Fruit fly (Drosophila melanogaster) whole organism, embryonic: ENCODE measurements around the gene CG43954.
A peak's percentile ranks its signal among the peaks of the same experiment; 100 is the strongest.

ENCODE experiments used
- Bdp1 ChIP-seq: fragments of 200-800 bp; sonication (Bioruptor generic); optimal IDR thresholded peaks from 3 replicates; lab custom pipeline; 2016; ENCODE audit warnings: missing biosample characterization, missing genetic modification characterization
- Bgb ChIP-seq: fragments of 200-800 bp; sonication (Bioruptor generic); IDR thresholded peaks from 2 replicates; pipeline ENCODE4 v1.3.6; 2022; ENCODE audit warnings: missing biosample characterization, missing genetic modification characterization; ENCODE audit not compliant: partially characterized antibody
- C15 ChIP-seq: fragments of 200-800 bp; sonication (Bioruptor generic); IDR thresholded peaks from 3 replicates; pipeline ENCODE4 v1.3.6; 2022; ENCODE audit warnings: missing biosample characterization, missing genetic modification characterization
- CG10274 ChIP-seq: fragments of 200-800 bp; sonication (Bioruptor generic); optimal IDR thresholded peaks from 3 replicates; lab custom pipeline; 2017; ENCODE audit warnings: missing biosample characterization, mild to moderate bottlenecking, missing genetic modification characterization
- CG10979 ChIP-seq: fragments of 200-800 bp; sonication (Bioruptor generic); optimal IDR thresholded peaks from 2 replicates; lab custom pipeline; 2018; ENCODE audit warnings: missing biosample characterization, mild to moderate bottlenecking, missing genetic modification characterization, moderate library complexity
- CG11504 ChIP-seq: fragments of 200-800 bp; sonication (Bioruptor generic); optimal IDR thresholded peaks from 3 replicates; lab custom pipeline; 2019; ENCODE audit warnings: missing biosample characterization, mild to moderate bottlenecking, missing genetic modification characterization, moderate library complexity
- CG14441 ChIP-seq: fragments of 200-800 bp; sonication (Bioruptor generic); IDR thresholded peaks from 2 replicates; pipeline ENCODE4 v1.3.6; 2022; ENCODE audit warnings: missing biosample characterization, missing genetic modification characterization
- CG15514 ChIP-seq: fragments of 200-800 bp; sonication (Bioruptor generic); optimal IDR thresholded peaks from 3 replicates; lab custom pipeline; 2017; ENCODE audit warnings: missing biosample characterization, missing genetic modification characterization, mild to moderate bottlenecking, moderate library complexity, missing genetic modification reagents
- CG17802 ChIP-seq: fragments of 200-800 bp; sonication (Bioruptor generic); optimal IDR thresholded peaks from 2 replicates; lab custom pipeline; 2018; ENCODE audit warnings: missing biosample characterization, mild to moderate bottlenecking, missing genetic modification characterization, moderate library complexity
- CG34422 ChIP-seq: fragments of 200-800 bp; sonication (Bioruptor generic); IDR thresholded peaks from 3 replicates; pipeline ENCODE4 v1.3.6; 2022; ENCODE audit warnings: missing biosample characterization, missing genetic modification characterization
- CG7963 ChIP-seq: fragments of 200-800 bp; sonication (Bioruptor generic); IDR thresholded peaks from 3 replicates; pipeline ENCODE4 v1.3.6; 2022; ENCODE audit warnings: missing biosample characterization, missing genetic modification characterization; ENCODE audit not compliant: partially characterized antibody
- CG7987 ChIP-seq: fragments of 200-800 bp; sonication (Bioruptor generic); optimal IDR thresholded peaks from 2 replicates; lab custom pipeline; 2018; ENCODE audit warnings: missing biosample characterization, mild to moderate bottlenecking, missing genetic modification characterization, moderate library complexity
- CG8924 ChIP-seq: fragments of 200-800 bp; optimal IDR thresholded peaks from 3 replicates; lab custom pipeline; 2019; ENCODE audit warnings: missing biosample characterization, mild to moderate bottlenecking, missing genetic modification characterization, moderate library complexity
- CG8944 ChIP-seq: fragments of 200-800 bp; sonication (Bioruptor generic); optimal IDR thresholded peaks from 3 replicates; lab custom pipeline; 2016; ENCODE audit warnings: missing biosample characterization, missing genetic modification characterization
- CG9437 ChIP-seq: fragments of 200-800 bp; sonication (Bioruptor generic); optimal IDR thresholded peaks from 2 replicates; lab custom pipeline; 2018; ENCODE audit warnings: missing biosample characterization, mild to moderate bottlenecking, missing genetic modification characterization
- CG9876 ChIP-seq: fragments of 200-800 bp; sonication (Bioruptor generic); optimal IDR thresholded peaks from 2 replicates; lab custom pipeline; 2016; ENCODE audit warnings: missing biosample characterization, missing genetic modification characterization
- CG9932 ChIP-seq: fragments of 200-800 bp; sonication (Bioruptor generic); IDR thresholded peaks from 2 replicates; pipeline ENCODE4 v1.3.6; 2022; ENCODE audit warnings: missing biosample characterization, missing genetic modification characterization
- CTCF ChIP-seq: fragments of 200-800 bp; sonication (Bioruptor generic); optimal IDR thresholded peaks from 2 replicates; lab custom pipeline; 2017; ENCODE audit warnings: missing biosample characterization, mild to moderate bottlenecking, missing genetic modification characterization, moderate library complexity
- CkIIα-i1 ChIP-seq: fragments of 200-800 bp; sonication (Bioruptor generic); IDR thresholded peaks from 2 replicates; pipeline ENCODE4 v1.3.6; 2022; ENCODE audit warnings: missing biosample characterization, missing genetic modification characterization
- HLH54F ChIP-seq: fragments of 200-800 bp; sonication (Bioruptor generic); optimal IDR thresholded peaks from 3 replicates; lab custom pipeline; 2016; ENCODE audit warnings: missing biosample characterization, missing genetic modification characterization
- Hmx ChIP-seq: fragments of 200-800 bp; sonication (Bioruptor generic); optimal IDR thresholded peaks from 2 replicates; lab custom pipeline; 2016; ENCODE audit warnings: missing biosample characterization, missing genetic modification characterization
- Kr ChIP-seq: fragments of 200-800 bp; sonication (Bioruptor generic); optimal IDR thresholded peaks from 2 replicates; lab custom pipeline; 2017; ENCODE audit warnings: missing biosample characterization, mild to moderate bottlenecking, missing genetic modification characterization
- Meics ChIP-seq: fragments of 200-800 bp; sonication (Bioruptor generic); optimal IDR thresholded peaks from 2 replicates; lab custom pipeline; 2017; ENCODE audit warnings: missing biosample characterization, mild to moderate bottlenecking, missing genetic modification characterization
- Myb ChIP-seq: fragments of 200-800 bp; sonication (Bioruptor generic); optimal IDR thresholded peaks from 2 replicates; lab custom pipeline; 2016; ENCODE audit warnings: missing biosample characterization, missing genetic modification characterization
- NFAT ChIP-seq: fragments of 200-800 bp; sonication (Bioruptor generic); IDR thresholded peaks from 2 replicates; pipeline ENCODE4 v1.3.6; 2022; ENCODE audit warnings: missing biosample characterization, missing genetic modification characterization
- Opbp ChIP-seq: fragments of 200-800 bp; sonication (Bioruptor generic); IDR thresholded peaks from 3 replicates; pipeline ENCODE4 v1.3.6; 2022; ENCODE audit warnings: missing biosample characterization, missing genetic modification characterization; ENCODE audit not compliant: partially characterized antibody
- Ptx1 ChIP-seq: fragments of 200-800 bp; sonication (Bioruptor generic); IDR thresholded peaks from 2 replicates; pipeline ENCODE4 v1.3.6; 2022; ENCODE audit warnings: missing biosample characterization, missing genetic modification characterization
- Scr ChIP-seq: fragments of 200-800 bp; sonication (Bioruptor generic); IDR thresholded peaks from 2 replicates; pipeline ENCODE4 v1.3.6; 2022; ENCODE audit warnings: missing biosample characterization, missing genetic modification characterization; ENCODE audit not compliant: partially characterized antibody
- Six4 ChIP-seq: fragments of 200-800 bp; sonication (Bioruptor generic); optimal IDR thresholded peaks from 2 replicates; lab custom pipeline; 2016; ENCODE audit warnings: missing biosample characterization, missing genetic modification characterization
- Sox102F ChIP-seq: fragments of 200-800 bp; sonication (Bioruptor generic); optimal IDR thresholded peaks from 2 replicates; lab custom pipeline; 2018; ENCODE audit warnings: missing biosample characterization, mild to moderate bottlenecking, missing genetic modification characterization, moderate library complexity
- ase ChIP-seq: fragments of 200-800 bp; sonication (Bioruptor generic); IDR thresholded peaks from 3 replicates; pipeline ENCODE4 v1.3.6; 2022; ENCODE audit warnings: missing biosample characterization, missing genetic modification characterization
- az2 ChIP-seq: fragments of 200-800 bp; sonication (Bioruptor generic); optimal IDR thresholded peaks from 3 replicates; lab custom pipeline; 2016; ENCODE audit warnings: missing biosample characterization, missing genetic modification characterization
- ci ChIP-seq: fragments of 200-800 bp; sonication (Bioruptor generic); IDR thresholded peaks from 3 replicates; pipeline ENCODE4 v1.3.6; 2022; ENCODE audit warnings: missing biosample characterization, missing genetic modification characterization
- corto ChIP-seq: fragments of 200-800 bp; sonication (Bioruptor generic); optimal IDR thresholded peaks from 2 replicates; lab custom pipeline; 2016; ENCODE audit warnings: missing biosample characterization, mild to moderate bottlenecking, missing genetic modification characterization, moderate library complexity
- croc ChIP-seq: fragments of 200-800 bp; sonication (Bioruptor generic); conservative IDR thresholded peaks from 3 replicates; pipeline ENCODE4 v1.3.6; 2022; ENCODE audit warnings: missing biosample characterization, missing genetic modification characterization
- dpn ChIP-seq, 2 experiments: fragments of 200-800 bp; sonication (Bioruptor generic); optimal IDR thresholded peaks; 3 replicates each; lab custom pipeline; 2016; ENCODE audit warnings: missing biosample characterization in 2 of 2, missing genetic modification characterization in 2 of 2
- grn ChIP-seq: fragments of 200-800 bp; sonication (Bioruptor generic); optimal IDR thresholded peaks from 3 replicates; lab custom pipeline; 2017; ENCODE audit warnings: missing biosample characterization, missing genetic modification characterization
- ham ChIP-seq: fragments of 200-800 bp; sonication (Bioruptor generic); IDR thresholded peaks from 2 replicates; pipeline ENCODE4 v1.3.6; 2022; ENCODE audit warnings: missing biosample characterization, missing genetic modification characterization
- lilli ChIP-seq: fragments of 200-800 bp; sonication (Bioruptor generic); optimal IDR thresholded peaks from 3 replicates; lab custom pipeline; 2016; ENCODE audit warnings: missing biosample characterization, missing genetic modification characterization
- mam ChIP-seq: fragments of 200-800 bp; sonication (Bioruptor generic); optimal IDR thresholded peaks from 3 replicates; lab custom pipeline; 2016; ENCODE audit warnings: missing biosample characterization, missing genetic modification characterization
- nmo ChIP-seq: fragments of 200-800 bp; sonication (Bioruptor generic); optimal IDR thresholded peaks from 2 replicates; lab custom pipeline; 2018; ENCODE audit warnings: missing biosample characterization, mild to moderate bottlenecking, missing genetic modification characterization, moderate library complexity
- pan ChIP-seq, 4 experiments: fragments of >200 bp in 3 of 4; fragments of 200-800 bp in 1 of 4; sonication (Bioruptor generic) in 1 of 4; optimal IDR thresholded peaks in 3 of 4; IDR thresholded peaks in 1 of 4; 2 replicates each; pipeline versions ENCODE4 v1.3.6 to Lab custom; 2017 to 2022; ENCODE audit warnings: missing biosample characterization in 2 of 4, missing genetic modification characterization in 2 of 4, mixed read lengths in 1 of 4
- pho ChIP-seq: fragments of 200-800 bp; sonication (Bioruptor generic); optimal IDR thresholded peaks from 2 replicates; lab custom pipeline; 2016; ENCODE audit warnings: missing biosample characterization, missing genetic modification characterization
- sc ChIP-seq, 3 experiments: fragments of >200 bp in 2 of 3; fragments of 200-800 bp in 1 of 3; sonication (Bioruptor generic) in 1 of 3; optimal IDR thresholded peaks; 2 replicates in 2 of 3; 3 replicates in 1 of 3; lab custom pipeline; 2017; ENCODE audit warnings: mild to moderate bottlenecking in 1 of 3, missing biosample characterization in 1 of 3, missing genetic modification characterization in 1 of 3, missing genetic modification reagents in 1 of 3
- sens-2 ChIP-seq: fragments of 200-800 bp; sonication (Bioruptor generic); IDR thresholded peaks from 2 replicates; pipeline ENCODE4 v1.3.6; 2022; ENCODE audit warnings: missing biosample characterization, missing genetic modification characterization
- so ChIP-seq: fragments of 200-800 bp; sonication (Bioruptor generic); IDR thresholded peaks from 3 replicates; pipeline ENCODE4 v1.3.6; 2022; ENCODE audit warnings: missing biosample characterization, missing genetic modification characterization
- sob ChIP-seq: fragments of 200-800 bp; sonication (Bioruptor generic); IDR thresholded peaks from 2 replicates; pipeline ENCODE4 v1.3.6; 2022; ENCODE audit warnings: missing biosample characterization, missing genetic modification characterization
- tgo ChIP-seq: fragments of 200-800 bp; sonication (Bioruptor generic); IDR thresholded peaks from 3 replicates; pipeline ENCODE4 v1.3.6; 2022; ENCODE audit warnings: missing biosample characterization, missing genetic modification characterization
- tna ChIP-seq: fragments of 200-800 bp; sonication (Bioruptor generic); IDR thresholded peaks from 2 replicates; pipeline ENCODE4 v1.3.6; 2022; ENCODE audit warnings: missing biosample characterization, missing genetic modification characterization; ENCODE audit not compliant: partially characterized antibody
- unpg ChIP-seq: fragments of 200-800 bp; sonication (Bioruptor generic); optimal IDR thresholded peaks from 3 replicates; lab custom pipeline; 2018; ENCODE audit warnings: missing biosample characterization, mild to moderate bottlenecking, missing genetic modification characterization, moderate library complexity

The CG43954 gene

dm6 chr3L:16642088-16642507, 69.4 kb downstream of the CG43954 start (continued):
- no peak for TF ChIP-seq CG17802
- peak; percentile 52; the same call in 1 of the 3 replicates for TF ChIP-seq croc
- TF ChIP-seq lilli (GFP tag; lab: Kevin White, UChicago), result no peak
- TF ChIP-seq pan (optimal IDR thresholded peaks at IDR 0.05; lab: Kevin White, UChicago), result no peak
- no peak for TF ChIP-seq pan (GFP tag; optimal IDR thresholded peaks at IDR 0.05 in 1 of 2, IDR thresholded peaks at IDR 0.05 in 1 of 2)
- no peak for TF ChIP-seq tna
- TF ChIP-seq Opbp, result no peak
- no peak for TF ChIP-seq pho (GFP tag; lab: Kevin White, UChicago)
- TF ChIP-seq Sox102F (GFP tag; lab: Kevin White, UChicago), result peak; percentile 82
- TF ChIP-seq sc (optimal IDR thresholded peaks at IDR 0.05; lab: Kevin White, UChicago), result no peak
- peak; percentile 72 for TF ChIP-seq sc (GFP tag; optimal IDR thresholded peaks at IDR 0.05; lab: Kevin White, UChicago)
- no peak; the same call in 2 of the 3 replicates for TF ChIP-seq so (GFP tag; lab: Robert Waterston, UW)
- 0 out of 2 replicates have a peak, but pooled peaks have one; percentile 18 for TF ChIP-seq sob (GFP tag; lab: Robert Waterston, UW)
- TF ChIP-seq Myb, result no peak
- peak; percentile 49; the same call in 1 of the 3 replicates for TF ChIP-seq ci (GFP tag; lab: Robert Waterston, UW)
- no peak for TF ChIP-seq CG7963 (GFP tag; lab: Robert Waterston, UW)
- peak in 1 of 2 experiments; percentile 42 for TF ChIP-seq dpn (GFP tag; optimal IDR thresholded peaks at IDR 0.05; lab: Kevin White, UChicago)
- TF ChIP-seq CG7987 (GFP tag; lab: Kevin White, UChicago), result no peak
- TF ChIP-seq CG11504, result peak; percentile 76
- TF ChIP-seq CG10979 (tag; lab: Kevin White, UChicago), result peak; percentile 86
- TF ChIP-seq CG34422 (GFP tag; lab: Robert Waterston, UW), result 0 out of 3 replicates have a peak, but pooled peaks have one; percentile 39
- TF ChIP-seq corto (GFP tag; lab: Kevin White, UChicago), result no peak
- peak; percentile 47 for TF ChIP-seq Six4 (GFP tag; lab: Kevin White, UChicago)
- no peak for TF ChIP-seq C15 (GFP tag; lab: Robert Waterston, UW)
- TF ChIP-seq CG14441, result 0 out of 2 replicates have a peak, but pooled peaks have one; percentile 12
- TF ChIP-seq NFAT (GFP tag; lab: Robert Waterston, UW), result no peak
- TF ChIP-seq CG9437 (GFP tag; lab: Kevin White, UChicago), result peak; percentile 68
- TF ChIP-seq HLH54F, result no peak
- no peak for TF ChIP-seq Hmx
- no peak for TF ChIP-seq CG15514
- no peak for TF ChIP-seq ham (GFP tag; lab: Robert Waterston, UW)
- no peak for TF ChIP-seq Bdp1 (GFP tag; lab: Kevin White, UChicago)
- TF ChIP-seq CTCF (GFP tag; lab: Kevin White, UChicago), result no peak
- no peak for TF ChIP-seq CkIIα-i1 (GFP tag; lab: Robert Waterston, UW)
- TF ChIP-seq tgo, result peak; percentile 31; the same call in 1 of the 3 replicates
- TF ChIP-seq CG9932, result no peak
- peak; percentile 64 for TF ChIP-seq az2 (GFP tag; lab: Kevin White, UChicago)
- no peak for TF ChIP-seq Bgb (GFP tag; lab: Robert Waterston, UW)
- no peak for TF ChIP-seq Kr (GFP tag; lab: Kevin White, UChicago)
- TF ChIP-seq Meics (GFP tag; lab: Kevin White, UChicago), result peak; percentile 23
- TF ChIP-seq sens-2 (GFP tag; lab: Robert Waterston, UW), result peak; percentile 6; the same call in 1 of the 2 replicates
- peak; percentile 53 for TF ChIP-seq Ptx1 (GFP tag; lab: Robert Waterston, UW)
- peak; percentile 20 for TF ChIP-seq CG8944 (GFP tag; lab: Kevin White, UChicago)
- no peak for TF ChIP-seq mam (GFP tag; lab: Kevin White, UChicago)
- peak; percentile 90 for TF ChIP-seq nmo
- TF ChIP-seq CG8924 (tag; lab: Kevin White, UChicago), result peak; percentile 69
- TF ChIP-seq Scr, result no peak
- no peak for TF ChIP-seq grn (GFP tag; lab: Kevin White, UChicago)
- TF ChIP-seq CG9876, result no peak
- TF ChIP-seq CG10274, result no peak
- 0 out of 3 replicates have a peak, but pooled peaks have one; percentile 50 for TF ChIP-seq ase (GFP tag; lab: Robert Waterston, UW)
- TF ChIP-seq unpg (GFP tag; lab: Kevin White, UChicago), result peak; percentile 33
